Worm (Caenorhabditis elegans) whole organism, young adult: ENCODE data around the gene cth-2.

Source experiments
- D2030.7 ChIP-seq: fragments of 200-800 bp; sonication (Bioruptor generic); IDR thresholded peaks from 2 replicates; pipeline ENCODE4 v1.3.6; 2022; ENCODE audit warnings: missing genetic modification reagents, missing genetic modification characterization, missing compliant biosample characterization
- F10E7.11 ChIP-seq: sonication (generic microtip); optimal IDR thresholded peaks from 2 replicates; lab custom pipeline; 2017; ENCODE audit warnings: mild to moderate bottlenecking, missing genetic modification characterization, moderate library complexity, missing compliant biosample characterization
- F22D6.2 ChIP-seq: sonication (generic microtip); optimal IDR thresholded peaks from 2 replicates; lab custom pipeline; 2016; ENCODE audit warnings: mild to moderate bottlenecking, missing genetic modification characterization, missing compliant biosample characterization
- F23B12.7 ChIP-seq: sonication (generic microtip); optimal IDR thresholded peaks from 2 replicates; lab custom pipeline; 2017; ENCODE audit warnings: missing genetic modification characterization, mild to moderate bottlenecking, missing compliant biosample characterization, antibody characterized with exemption, moderate library complexity; ENCODE audit not compliant: insufficient read depth
- F49E8.2 ChIP-seq: sonication (generic microtip); optimal IDR thresholded peaks from 3 replicates; lab custom pipeline; 2017; ENCODE audit warnings: missing genetic modification characterization, mild to moderate bottlenecking, missing compliant biosample characterization, antibody characterized with exemption, moderate library complexity; ENCODE audit not compliant: insufficient read depth
- F57A8.1 ChIP-seq: fragments of 200-800 bp; sonication (Bioruptor generic); optimal IDR thresholded peaks from 2 replicates; lab custom pipeline; 2018; ENCODE audit warnings: mild to moderate bottlenecking, missing genetic modification characterization, moderate library complexity, missing compliant biosample characterization
- T26A5.8 ChIP-seq: sonication (generic microtip); optimal IDR thresholded peaks from 2 replicates; lab custom pipeline; 2016; ENCODE audit warnings: missing genetic modification characterization, missing compliant biosample characterization
- Y53G8AR.9 ChIP-seq: fragments of 200-800 bp; sonication (Bioruptor generic); conservative IDR thresholded peaks from 2 replicates; pipeline ENCODE4 v1.3.6; 2022; ENCODE audit warnings: missing genetic modification reagents, missing genetic modification characterization, missing compliant biosample characterization
- atf-7 ChIP-seq: sonication (generic microtip); optimal IDR thresholded peaks from 2 replicates; lab custom pipeline; 2017; ENCODE audit warnings: mild to moderate bottlenecking, missing genetic modification characterization, missing compliant biosample characterization
- bed-1 ChIP-seq: fragments of 200-800 bp; sonication (Bioruptor generic); IDR thresholded peaks from 2 replicates; pipeline ENCODE4 v1.3.6; 2022; ENCODE audit warnings: missing genetic modification reagents, missing genetic modification characterization, missing compliant biosample characterization
- ceh-100 ChIP-seq: fragments of 200-800 bp; sonication (Bioruptor generic); IDR thresholded peaks from 2 replicates; pipeline ENCODE4 v1.3.6; 2022; ENCODE audit warnings: missing genetic modification reagents, missing genetic modification characterization, missing compliant biosample characterization
- ceh-40 ChIP-seq: fragments of 200-800 bp; sonication (Bioruptor generic); IDR thresholded peaks from 2 replicates; pipeline ENCODE4 v1.3.6; 2022; ENCODE audit warnings: missing genetic modification characterization, missing compliant biosample characterization
- ceh-58 ChIP-seq: fragments of 200-800 bp; sonication (Bioruptor generic); IDR thresholded peaks from 2 replicates; pipeline ENCODE4 v1.3.6; 2022; ENCODE audit warnings: missing genetic modification characterization, missing compliant biosample characterization
- ceh-79 ChIP-seq: sonication (generic microtip); optimal IDR thresholded peaks from 2 replicates; lab custom pipeline; 2017; ENCODE audit warnings: mild to moderate bottlenecking, missing genetic modification characterization, missing compliant biosample characterization
- die-1 ChIP-seq: sonication (generic microtip); optimal IDR thresholded peaks from 2 replicates; lab custom pipeline; 2016; ENCODE audit warnings: missing genotype, mild to moderate bottlenecking, missing genetic modification characterization, missing compliant biosample characterization
- dpff-1 ChIP-seq: sonication (generic microtip); optimal IDR thresholded peaks from 2 replicates; lab custom pipeline; 2017; ENCODE audit warnings: mild to moderate bottlenecking, missing genetic modification characterization, missing compliant biosample characterization
- dpl-1 ChIP-seq: fragments of 150-350 bp; optimal IDR thresholded peaks from 2 replicates; lab custom pipeline; 2014; ENCODE audit warnings: missing biosample characterization, missing genetic modification reagents, missing genetic modification characterization
- fkh-3 ChIP-seq: sonication (generic microtip); optimal IDR thresholded peaks from 2 replicates; lab custom pipeline; 2016; ENCODE audit warnings: mild to moderate bottlenecking, missing genetic modification characterization, missing compliant biosample characterization
- gei-17 ChIP-seq: fragments of 200-800 bp; sonication (Bioruptor generic); optimal IDR thresholded peaks from 2 replicates; lab custom pipeline; 2018; ENCODE audit warnings: mild to moderate bottlenecking, missing genetic modification characterization, missing compliant biosample characterization
- him-1 ChIP-seq: sonication (generic microtip); optimal IDR thresholded peaks from 2 replicates; lab custom pipeline; 2016; ENCODE audit warnings: missing genotype, missing genetic modification reagents, missing genetic modification characterization, missing compliant biosample characterization
- hmg-1.2 ChIP-seq: fragments of 200-800 bp; sonication (Bioruptor generic); IDR thresholded peaks from 2 replicates; pipeline ENCODE4 v1.3.6; 2022; ENCODE audit warnings: missing genetic modification reagents, missing genetic modification characterization, missing compliant biosample characterization
- hmg-20 ChIP-seq: fragments of 200-800 bp; sonication (Bioruptor generic); IDR thresholded peaks from 2 replicates; pipeline ENCODE4 v1.3.6; 2022; ENCODE audit warnings: missing genetic modification reagents, missing genetic modification characterization, missing compliant biosample characterization
- hrde-1 ChIP-seq: sonication (generic microtip); optimal IDR thresholded peaks from 2 replicates; lab custom pipeline; 2016; ENCODE audit warnings: missing genetic modification characterization, mild to moderate bottlenecking, missing compliant biosample characterization, moderate library complexity, missing genotype, missing genetic modification reagents, borderline replicate concordance
- let-526 ChIP-seq: fragments of 200-800 bp; sonication (Bioruptor generic); IDR thresholded peaks from 2 replicates; pipeline ENCODE4 v1.3.6; 2022; ENCODE audit warnings: missing genetic modification reagents, missing genetic modification characterization, missing compliant biosample characterization
- let-607 ChIP-seq, 2 experiments: fragments of 200-800 bp in 1 of 2; sonication (Bioruptor generic) in 1 of 2; sonication (generic microtip) in 1 of 2; optimal IDR thresholded peaks; 2 replicates each; lab custom pipeline; 2016 to 2018; ENCODE audit warnings: mild to moderate bottlenecking in 2 of 2, missing compliant biosample characterization in 2 of 2, missing genetic modification characterization in 2 of 2, moderate library complexity in 2 of 2, missing genotype in 1 of 2
- lin-26 ChIP-seq: fragments of 200-800 bp; sonication (Bioruptor generic); IDR thresholded peaks from 2 replicates; pipeline ENCODE4 v1.3.6; 2022; ENCODE audit warnings: missing genetic modification reagents, missing genetic modification characterization, missing compliant biosample characterization
- lsl-1 ChIP-seq: fragments of 200-800 bp; sonication (Bioruptor generic); optimal IDR thresholded peaks from 2 replicates; lab custom pipeline; 2018; ENCODE audit warnings: mild to moderate bottlenecking, missing genetic modification characterization, moderate library complexity, missing compliant biosample characterization
- madf-6 ChIP-seq: fragments of 200-800 bp; sonication (Bioruptor generic); IDR thresholded peaks from 2 replicates; pipeline ENCODE4 v1.3.6; 2022; ENCODE audit warnings: missing genetic modification reagents, missing genetic modification characterization, missing compliant biosample characterization
- mes-4 ChIP-seq: sonication (generic microtip); optimal IDR thresholded peaks from 2 replicates; lab custom pipeline; 2016; ENCODE audit warnings: missing genotype, missing genetic modification characterization, missing compliant biosample characterization
- mxl-1 ChIP-seq: sonication (generic microtip); optimal IDR thresholded peaks from 2 replicates; lab custom pipeline; 2016; ENCODE audit warnings: missing genetic modification characterization, missing compliant biosample characterization
- repo-1 ChIP-seq: sonication (generic microtip); optimal IDR thresholded peaks from 2 replicates; lab custom pipeline; 2017; ENCODE audit warnings: mild to moderate bottlenecking, missing genetic modification characterization, missing compliant biosample characterization
- snpc-1.3 ChIP-seq: sonication (generic microtip); optimal IDR thresholded peaks from 2 replicates; lab custom pipeline; 2017; ENCODE audit warnings: missing genetic modification characterization, mild to moderate bottlenecking, missing compliant biosample characterization, antibody characterized with exemption, moderate library complexity, missing genotype, missing genetic modification reagents; ENCODE audit not compliant: insufficient read depth
- sptf-2 ChIP-seq: fragments of 200-800 bp; sonication (Bioruptor generic); optimal IDR thresholded peaks from 2 replicates; lab custom pipeline; 2018; ENCODE audit warnings: mild to moderate bottlenecking, missing genetic modification characterization, missing compliant biosample characterization
- tbx-9 ChIP-seq: sonication (generic microtip); optimal IDR thresholded peaks from 2 replicates; lab custom pipeline; 2016; ENCODE audit warnings: borderline replicate concordance, missing genetic modification characterization, inconsistent platforms, missing compliant biosample characterization
- zfh-2 ChIP-seq: fragments of 200-800 bp; sonication (Bioruptor generic); conservative IDR thresholded peaks from 2 replicates; pipeline ENCODE4 v1.3.6; 2022; ENCODE audit warnings: missing genetic modification reagents, missing genetic modification characterization, missing compliant biosample characterization
- ztf-22 ChIP-seq: fragments of 200-800 bp; sonication (Bioruptor generic); optimal IDR thresholded peaks from 2 replicates; lab custom pipeline; 2018; ENCODE audit warnings: mild to moderate bottlenecking, missing genetic modification characterization, moderate library complexity, missing compliant biosample characterization

Gene cth-2

DNA sequence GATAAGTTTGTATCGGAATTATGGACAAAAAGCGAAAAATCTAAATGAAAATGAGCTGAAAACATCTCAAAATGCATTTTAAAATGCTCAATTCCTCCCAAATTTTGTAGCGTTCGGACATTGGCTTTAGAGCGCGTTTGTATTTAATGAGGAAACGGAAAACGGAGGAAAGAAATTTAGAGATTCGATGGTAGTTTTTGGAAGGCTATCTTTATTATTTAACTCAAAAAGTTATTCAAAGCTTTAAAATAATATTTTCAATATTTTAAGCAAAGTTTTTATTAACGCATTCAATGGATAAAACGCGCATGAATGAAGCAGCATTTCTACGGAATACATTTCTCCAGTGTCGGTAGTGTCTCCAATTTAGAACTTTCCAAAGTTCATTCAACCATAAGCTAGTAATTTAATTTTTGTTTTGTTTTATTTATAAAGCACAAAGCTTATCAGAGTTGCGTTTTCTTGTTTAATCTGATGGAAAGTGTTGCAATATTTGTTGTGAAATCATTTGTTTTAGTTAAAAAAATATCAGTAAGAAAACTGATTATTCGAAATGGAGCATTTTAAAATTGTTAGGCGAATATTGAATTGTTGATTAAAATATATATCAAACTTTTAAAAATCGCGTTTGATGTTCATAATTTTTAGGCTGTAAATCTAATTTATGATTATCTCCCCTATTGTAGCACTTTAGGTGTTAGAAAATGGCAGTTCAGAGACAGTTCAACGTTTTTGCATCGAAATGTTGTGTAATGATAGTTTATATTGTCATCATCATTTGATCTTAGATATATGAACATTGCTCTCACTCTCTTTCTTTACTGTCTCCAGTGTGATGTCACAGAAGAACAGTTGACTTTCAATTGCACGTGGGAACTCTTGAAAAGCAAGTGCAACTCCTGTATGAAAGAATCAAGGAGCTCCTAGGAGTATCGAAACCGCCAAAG lies 15.1 kb upstream of the cth-2 start (continued):
- peak; percentile 87 for TF ChIP-seq ceh-100
- no peak for TF ChIP-seq F57A8.1 (GFP tag; lab: Kevin White, UChicago)
- TF ChIP-seq T26A5.8: no peak
- TF ChIP-seq snpc-1.3 (tag; lab: Kevin White, UChicago): peak; percentile 21

DNA sequence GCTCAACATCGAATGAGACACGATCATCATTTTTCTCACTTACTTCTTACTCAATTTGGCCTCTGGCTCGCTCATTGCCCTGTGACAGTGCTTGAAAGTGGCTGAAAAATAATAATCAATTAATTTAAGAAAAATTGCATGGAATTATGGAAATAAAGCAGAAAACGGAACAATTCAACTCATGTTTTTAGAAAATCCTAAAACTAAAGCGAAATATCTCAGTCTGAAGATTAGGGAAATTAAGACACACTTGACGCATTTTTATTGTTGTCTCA lies 14.5 kb upstream of the cth-2 start, which contains the start of gene kars-1:
TSS of gene kars-1 (minus strand) at position 101 of the 275 bp plus-strand sequence.
- TF ChIP-seq ceh-40 (no peak), die-1 (no peak), D2030.7 (GFP tag; lab: Robert Waterston, UW) (no peak), atf-7 (tag; lab: Kevin White, UChicago) (no peak), gei-17 (no peak), F10E7.11 (tag; lab: Kevin White, UChicago) (no peak), ceh-79 (tag; lab: Kevin White, UChicago) (no peak), ceh-58 (no peak), repo-1 (tag; lab: Kevin White, UChicago) (no peak), hmg-1.2 (GFP tag; lab: Robert Waterston, UW) (no peak)

DNA sequence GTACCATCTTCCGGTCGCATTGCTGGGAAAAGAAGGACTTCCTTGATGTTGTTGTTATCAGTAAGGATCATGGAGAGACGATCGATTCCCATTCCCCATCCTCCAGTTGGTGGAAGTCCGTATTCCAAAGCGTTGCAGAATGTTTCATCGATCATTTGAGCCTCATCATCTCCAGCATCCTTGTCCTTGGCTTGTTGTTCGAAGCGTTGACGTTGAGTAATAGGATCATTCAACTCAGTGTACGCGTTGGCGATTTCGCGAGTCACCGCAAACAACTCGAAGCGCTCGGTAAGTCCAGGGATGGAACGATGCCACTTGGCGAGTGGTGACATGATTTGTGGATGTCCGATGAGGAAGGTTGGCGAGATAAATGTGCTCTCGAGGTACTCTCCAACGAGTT lies 12.7 kb upstream of the cth-2 start:
- no peak for TF ChIP-seq F23B12.7
- no peak for TF ChIP-seq fkh-3 (tag; lab: Kevin White, UChicago)
- 0 out of 2 replicates have a peak, but pooled peaks have one; percentile 16 for TF ChIP-seq bed-1 (GFP tag; lab: Robert Waterston, UW)
- TF ChIP-seq lin-26 (GFP tag; lab: Robert Waterston, UW): no peak

DNA sequence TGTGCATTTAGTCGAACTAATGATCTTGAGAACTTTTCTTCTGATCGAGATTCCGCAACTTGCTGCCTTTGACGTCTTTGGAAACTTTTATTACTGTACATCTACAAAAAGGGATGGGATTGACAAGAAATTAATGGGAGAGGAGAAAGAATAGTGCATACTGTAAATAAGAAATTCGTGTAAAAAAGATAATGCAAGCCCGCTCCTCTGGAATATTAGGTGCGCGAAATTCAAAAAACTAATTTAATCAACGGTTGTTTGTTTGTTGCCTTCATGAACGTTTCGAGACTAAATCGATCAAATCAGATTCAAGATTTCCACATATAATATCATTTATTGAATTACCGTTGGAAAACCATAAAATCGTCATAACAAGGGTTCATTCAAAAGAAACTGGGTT lies 12.1 kb upstream of the cth-2 start, which contains the start of gene him-14:
TSS of gene him-14 (minus strand) at position 101 of the 400 bp plus-strand sequence.
- TF ChIP-seq dpff-1 (no peak), hmg-20 (GFP tag; lab: Robert Waterston, UW) (no peak), F10E7.11 (tag; lab: Kevin White, UChicago) (no peak), zfh-2 (no peak), hmg-1.2 (GFP tag; lab: Robert Waterston, UW) (no peak), mes-4 (tag; lab: Kevin White, UChicago) (no peak), sptf-2 (no peak), let-526 (no peak), tbx-9 (no peak), Y53G8AR.9 (GFP tag; lab: Robert Waterston, UW) (0 out of 2 replicates have a peak, but pooled peaks have one; percentile 17), him-1 (tag; lab: Kevin White, UChicago) (peak; percentile 10), madf-6 (peak; percentile 24; the same call in 1 of the 2 replicates), mxl-1 (tag; lab: Kevin White, UChicago) (no peak), F22D6.2 (no peak), ztf-22 (GFP tag; lab: Kevin White, UChicago) (no peak), atf-7 (tag; lab: Kevin White, UChicago) (no peak), F49E8.2 (tag; lab: Kevin White, UChicago) (peak; percentile 14), hrde-1 (no peak), let-607 (tag; optimal IDR thresholded peaks at IDR 0.05; lab: Kevin White, UChicago) (no peak), snpc-1.3 (tag; lab: Kevin White, UChicago) (peak; percentile 1), gei-17 (no peak), lsl-1 (GFP tag; lab: Kevin White, UChicago) (no peak), dpl-1 (GFP tag; lab: Kevin White, UChicago) (no peak)
- TF ChIP-seq, all 124 proteins: peak for 5
